Worm (Caenorhabditis elegans) whole organism, L4 larva: ENCODE measurements around the gene bckd-1A.

ENCODE experiments used
- ceh-32 ChIP-seq: sonication (generic microtip); optimal IDR thresholded peaks from 2 replicates; lab custom pipeline; 2016; ENCODE audit warnings: mild to moderate bottlenecking, missing genetic modification characterization, missing compliant biosample characterization; ENCODE audit not compliant: poor library complexity
- fkh-10 ChIP-seq: fragments of 150-350 bp; optimal IDR thresholded peaks from 2 replicates; lab custom pipeline; 2014; ENCODE audit warnings: missing biosample characterization, missing genetic modification reagents, missing genetic modification characterization
- hlh-30 ChIP-seq: sonication (generic microtip); optimal IDR thresholded peaks from 2 replicates; lab custom pipeline; 2017; ENCODE audit warnings: antibody characterized with exemption, mild to moderate bottlenecking, missing genetic modification characterization, missing compliant biosample characterization; ENCODE audit not compliant: insufficient read depth
- nhr-11 ChIP-seq: fragments of 150-350 bp; optimal IDR thresholded peaks from 2 replicates; lab custom pipeline; 2014; ENCODE audit warnings: missing biosample characterization, missing genetic modification characterization
- nhr-237 ChIP-seq: sonication (generic microtip); optimal IDR thresholded peaks from 2 replicates; lab custom pipeline; 2017; ENCODE audit warnings: missing biosample characterization, missing genetic modification characterization
- snpc-4 ChIP-seq: fragments of 150-350 bp; optimal IDR thresholded peaks from 2 replicates; lab custom pipeline; 2014; ENCODE audit warnings: missing biosample characterization, missing genetic modification characterization
- zag-1 ChIP-seq: fragments of 150-350 bp; optimal IDR thresholded peaks from 2 replicates; lab custom pipeline; 2014; ENCODE audit warnings: missing biosample characterization, missing genetic modification characterization

ce11 chrIII:12945072-12945471 is 27.2 kb downstream of the bckd-1A start:
- TF ChIP-seq ceh-32 (tag; lab: Kevin White, UChicago), result no peak
- TF ChIP-seq hlh-30 (tag; lab: Kevin White, UChicago), result no peak
- no peak for TF ChIP-seq zag-1
- no peak for TF ChIP-seq snpc-4 (tag; lab: Kevin White, UChicago)
- no peak for TF ChIP-seq nhr-11 (tag; lab: Kevin White, UChicago)
- no peak for TF ChIP-seq fkh-10
- no peak for TF ChIP-seq nhr-237
